Worm (Caenorhabditis elegans) whole organism, late embryonic: Measurements from ENCODE around the gene swt-2.
A peak's percentile ranks its signal among the peaks of the same experiment; 100 is the strongest.

Experiments used
- C38D4.7 ChIP-seq: fragments of 200-800 bp; sonication (Bioruptor generic); optimal IDR thresholded peaks from 2 replicates; lab custom pipeline; 2018; ENCODE audit warnings: mild to moderate bottlenecking, missing genetic modification characterization, moderate library complexity, missing compliant biosample characterization
- F13H6.1 ChIP-seq: sonication (generic microtip); optimal IDR thresholded peaks from 2 replicates; lab custom pipeline; 2016; ENCODE audit warnings: missing genetic modification characterization, missing compliant biosample characterization
- K09A11.1 ChIP-seq: sonication (generic microtip); optimal IDR thresholded peaks from 2 replicates; lab custom pipeline; 2017; ENCODE audit warnings: antibody characterized with exemption, mild to moderate bottlenecking, missing genetic modification characterization, missing compliant biosample characterization; ENCODE audit not compliant: insufficient read depth
- ceh-14 ChIP-seq: sonication (generic microtip); optimal IDR thresholded peaks from 2 replicates; lab custom pipeline; 2016; ENCODE audit warnings: missing genotype, missing genetic modification characterization, missing compliant biosample characterization
- ceh-18 ChIP-seq: sonication (generic microtip); optimal IDR thresholded peaks from 2 replicates; lab custom pipeline; 2016; ENCODE audit warnings: missing genetic modification characterization, missing compliant biosample characterization
- ceh-19 ChIP-seq: fragments of 200-800 bp; sonication (Bioruptor generic); optimal IDR thresholded peaks from 2 replicates; lab custom pipeline; 2018; ENCODE audit warnings: mild to moderate bottlenecking, missing genetic modification characterization, missing compliant biosample characterization
- ceh-2 ChIP-seq: sonication (generic microtip); optimal IDR thresholded peaks from 2 replicates; lab custom pipeline; 2016; ENCODE audit warnings: missing genotype, missing genetic modification characterization, missing compliant biosample characterization
- ceh-22 ChIP-seq: sonication (generic microtip); optimal IDR thresholded peaks from 2 replicates; lab custom pipeline; 2017; ENCODE audit warnings: missing biosample characterization, missing genetic modification characterization
- ceh-30 ChIP-seq: fragments of 150-350 bp; optimal IDR thresholded peaks from 2 replicates; lab custom pipeline; 2014; ENCODE audit warnings: missing biosample characterization, missing genetic modification characterization
- ceh-45 ChIP-seq: fragments of 200-800 bp; sonication (Bioruptor generic); IDR thresholded peaks from 2 replicates; pipeline ENCODE4 v1.3.6; 2022; ENCODE audit warnings: missing genetic modification reagents, missing genetic modification characterization, missing compliant biosample characterization
- ceh-48 ChIP-seq: sonication (generic microtip); optimal IDR thresholded peaks from 2 replicates; lab custom pipeline; 2016; ENCODE audit warnings: missing genetic modification characterization, inconsistent platforms, missing compliant biosample characterization
- ceh-6 ChIP-seq: fragments of 200-800 bp; sonication (Bioruptor generic); optimal IDR thresholded peaks from 2 replicates; lab custom pipeline; 2018; ENCODE audit warnings: mild to moderate bottlenecking, missing genetic modification characterization, missing compliant biosample characterization
- ceh-9 ChIP-seq: sonication (generic microtip); optimal IDR thresholded peaks from 2 replicates; lab custom pipeline; 2016; ENCODE audit warnings: mild to moderate bottlenecking, missing genetic modification characterization, inconsistent platforms, missing compliant biosample characterization
- dmd-4 ChIP-seq: sonication (generic microtip); optimal IDR thresholded peaks from 2 replicates; lab custom pipeline; 2016; ENCODE audit warnings: borderline replicate concordance, missing genetic modification characterization, missing compliant biosample characterization
- dve-1 ChIP-seq: sonication (generic microtip); optimal IDR thresholded peaks from 2 replicates; lab custom pipeline; 2017; ENCODE audit warnings: antibody characterized with exemption, mild to moderate bottlenecking, missing genetic modification characterization, missing compliant biosample characterization
- ets-4 ChIP-seq: sonication (generic microtip); optimal IDR thresholded peaks from 2 replicates; lab custom pipeline; 2016; ENCODE audit warnings: missing genetic modification characterization, missing compliant biosample characterization
- fax-1 ChIP-seq: sonication (generic microtip); optimal IDR thresholded peaks from 2 replicates; lab custom pipeline; 2016; ENCODE audit warnings: missing genotype, missing genetic modification characterization, missing compliant biosample characterization
- gmeb-2 ChIP-seq: sonication (generic microtip); optimal IDR thresholded peaks from 2 replicates; lab custom pipeline; 2016; ENCODE audit warnings: missing genetic modification characterization, inconsistent platforms, missing compliant biosample characterization
- hlh-13 ChIP-seq: fragments of 200-800 bp; sonication (Bioruptor generic); optimal IDR thresholded peaks from 2 replicates; lab custom pipeline; 2018; ENCODE audit warnings: mild to moderate bottlenecking, missing genetic modification characterization, missing compliant biosample characterization
- hlh-6 ChIP-seq: sonication (generic microtip); optimal IDR thresholded peaks from 2 replicates; lab custom pipeline; 2016; ENCODE audit warnings: missing genotype, missing genetic modification characterization, missing compliant biosample characterization
- lim-6 ChIP-seq: sonication (generic microtip); optimal IDR thresholded peaks from 2 replicates; lab custom pipeline; 2016; ENCODE audit warnings: missing genetic modification characterization, missing compliant biosample characterization
- mec-3 ChIP-seq: sonication (generic microtip); optimal IDR thresholded peaks from 2 replicates; lab custom pipeline; 2016; ENCODE audit warnings: borderline replicate concordance, missing genetic modification characterization, missing compliant biosample characterization
- pha-4 ChIP-seq: fragments of 150-350 bp; optimal IDR thresholded peaks from 2 replicates; lab custom pipeline; 2018; ENCODE audit warnings: missing biosample characterization, missing genetic modification reagents, missing genetic modification characterization
- ref-2 ChIP-seq: sonication (generic microtip); optimal IDR thresholded peaks from 2 replicates; lab custom pipeline; 2016; ENCODE audit warnings: missing genetic modification characterization, missing compliant biosample characterization
- rnt-1 ChIP-seq: sonication (generic microtip); optimal IDR thresholded peaks from 2 replicates; lab custom pipeline; 2016; ENCODE audit warnings: missing genetic modification characterization, missing compliant biosample characterization
- sox-2 ChIP-seq: fragments of 200-800 bp; sonication (Bioruptor generic); IDR thresholded peaks from 2 replicates; pipeline ENCODE4 v1.3.6; 2022; ENCODE audit warnings: missing genetic modification reagents, missing genetic modification characterization, missing compliant biosample characterization
- unc-42 ChIP-seq: sonication (generic microtip); optimal IDR thresholded peaks from 2 replicates; lab custom pipeline; 2016; ENCODE audit warnings: missing genotype, missing genetic modification characterization, missing compliant biosample characterization
- unc-55 ChIP-seq: sonication (generic microtip); optimal IDR thresholded peaks from 2 replicates; lab custom pipeline; 2017; ENCODE audit warnings: missing biosample characterization, missing genetic modification reagents, missing genetic modification characterization

The swt-2 gene

ce11 chrV:7558693-7559092 lies 28.8 kb downstream of the swt-2 start, which contains the start of gene ets-7:
ets-7 (minus strand) TSS chrV:7558793.
- TF ChIP-seq C38D4.7 (GFP tag; lab: Kevin White, UChicago) (no peak), hlh-13 (GFP tag; lab: Kevin White, UChicago) (no peak), fax-1 (no peak), K09A11.1 (tag; lab: Kevin White, UChicago) (no peak), lim-6 (no peak), hlh-6 (tag; lab: Kevin White, UChicago) (no peak), ceh-45 (GFP tag; lab: Robert Waterston, UW) (no peak), ceh-9 (tag; lab: Kevin White, UChicago) (no peak), sox-2 (GFP tag; lab: Robert Waterston, UW) (no peak), gmeb-2 (tag; lab: Kevin White, UChicago) (no peak), ceh-6 (GFP tag; lab: Kevin White, UChicago) (no peak), dmd-4 (tag; lab: Kevin White, UChicago) (no peak), ceh-30 (tag; lab: Kevin White, UChicago) (no peak)

DNA sequence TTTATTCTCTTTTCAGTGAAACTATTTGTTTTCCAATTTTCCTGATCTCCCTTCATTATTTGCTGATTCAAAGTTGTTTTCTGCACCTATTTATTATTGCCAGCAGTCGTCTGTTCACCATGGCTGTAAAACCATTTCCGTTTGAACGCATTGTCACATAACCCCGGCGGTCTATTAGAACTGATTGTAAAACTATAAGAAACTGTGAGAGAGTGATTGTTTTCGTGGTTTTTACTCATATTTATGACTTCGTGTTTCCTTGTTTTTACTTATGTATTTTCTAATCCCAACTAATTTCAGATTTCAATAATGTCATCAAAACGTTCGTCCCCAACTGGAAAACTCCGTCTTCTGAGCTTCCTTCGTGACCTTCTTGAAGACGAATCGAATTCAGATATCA lies 33.0 kb downstream of the swt-2 start, which contains the start of gene F19F10.1:
Gene F19F10.1, plus strand, starts transcription at position 301 of the 400 bp plus-strand sequence.
- no peak for TF ChIP-seq ceh-18 (tag; lab: Kevin White, UChicago)
- no peak for TF ChIP-seq rnt-1 (tag; lab: Kevin White, UChicago)
- TF ChIP-seq ets-4 = no peak
- no peak for TF ChIP-seq mec-3 (tag; lab: Kevin White, UChicago)

DNA sequence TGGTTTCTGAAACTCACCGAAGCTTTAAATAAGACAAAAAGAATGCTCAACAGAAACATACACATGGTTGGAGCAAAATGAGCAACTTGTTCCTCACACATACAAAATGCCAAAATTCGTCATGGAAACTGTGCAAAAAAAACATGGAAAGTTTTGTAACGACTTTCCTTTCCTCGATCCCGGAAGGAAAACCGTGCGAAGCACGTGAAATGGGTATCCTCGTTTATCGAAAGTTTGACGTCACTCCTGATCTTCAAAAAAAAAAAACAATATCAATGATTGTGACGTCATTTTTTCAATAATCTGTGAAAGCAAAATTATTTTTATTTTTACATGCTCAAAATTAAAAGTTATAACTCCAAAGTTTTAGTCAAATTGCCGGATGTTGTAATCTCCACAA lies 40.4 kb downstream of the swt-2 start, which contains the start of gene clec-212:
Gene clec-212, minus strand, starts transcription at position 101 of the 400 bp plus-strand sequence.
- TF ChIP-seq ceh-19 (no peak), dve-1 (tag; lab: Kevin White, UChicago) (no peak), ref-2 (tag; lab: Kevin White, UChicago) (no peak), ceh-2 (tag; lab: Kevin White, UChicago) (no peak), ceh-14 (tag; lab: Kevin White, UChicago) (no peak), ceh-18 (tag; lab: Kevin White, UChicago) (no peak), F13H6.1 (tag; lab: Kevin White, UChicago) (no peak), pha-4 (tag; lab: Kevin White, UChicago) (no peak)

DNA sequence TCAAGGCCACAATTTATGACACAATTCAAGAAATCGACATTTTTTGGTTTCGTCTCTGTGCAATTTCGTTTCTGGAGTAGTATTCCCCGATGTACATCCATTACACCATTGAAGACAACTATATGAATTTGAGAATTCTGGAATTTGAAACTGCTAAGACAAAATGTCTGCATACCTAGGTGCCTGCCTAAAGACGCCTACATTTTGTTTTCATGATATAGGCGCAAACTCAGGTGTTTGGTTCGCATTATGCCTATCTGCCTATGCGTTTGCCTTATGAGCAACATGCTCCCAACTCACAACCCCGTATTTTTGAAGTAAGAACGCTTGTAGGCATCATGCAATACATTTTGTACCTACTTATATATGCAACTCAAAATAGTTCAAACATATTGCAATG lies 41.0 kb downstream of the swt-2 start, which contains the start of gene F19F10.14:
Gene F19F10.14, minus strand, starts transcription at position 101 of the 400 bp plus-strand sequence.
- TF ChIP-seq gmeb-2 (tag; lab: Kevin White, UChicago) = no peak

DNA sequence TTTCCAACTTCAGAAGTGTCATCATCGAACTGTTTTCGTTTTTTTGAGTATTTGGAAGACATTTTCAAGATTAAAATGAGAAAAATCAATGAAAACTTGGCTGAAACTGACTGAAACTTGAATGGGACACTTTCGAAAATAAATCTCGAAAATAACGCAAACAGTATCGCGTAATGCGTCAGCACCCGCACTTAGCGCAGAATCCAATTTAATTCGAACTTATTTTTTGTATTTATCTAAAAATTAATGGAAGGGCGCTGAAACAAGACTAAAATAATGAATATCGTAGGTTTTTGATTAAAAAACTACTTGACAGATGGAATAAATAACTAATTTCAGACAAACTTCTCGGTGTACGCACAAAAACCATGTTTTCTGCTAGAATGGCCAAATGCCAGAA lies 45.6 kb downstream of the swt-2 start, which contains the start of the genes snu-66 and ints-9:
Gene snu-66, minus strand, starts transcription at position 108 of the 400 bp plus-strand sequence.
Gene ints-9, plus strand, starts transcription at position 240 of the 400 bp plus-strand sequence.
- TF ChIP-seq sox-2 (GFP tag; lab: Robert Waterston, UW) = no peak
- TF ChIP-seq unc-42 (tag; lab: Kevin White, UChicago) = peak; percentile 66

DNA sequence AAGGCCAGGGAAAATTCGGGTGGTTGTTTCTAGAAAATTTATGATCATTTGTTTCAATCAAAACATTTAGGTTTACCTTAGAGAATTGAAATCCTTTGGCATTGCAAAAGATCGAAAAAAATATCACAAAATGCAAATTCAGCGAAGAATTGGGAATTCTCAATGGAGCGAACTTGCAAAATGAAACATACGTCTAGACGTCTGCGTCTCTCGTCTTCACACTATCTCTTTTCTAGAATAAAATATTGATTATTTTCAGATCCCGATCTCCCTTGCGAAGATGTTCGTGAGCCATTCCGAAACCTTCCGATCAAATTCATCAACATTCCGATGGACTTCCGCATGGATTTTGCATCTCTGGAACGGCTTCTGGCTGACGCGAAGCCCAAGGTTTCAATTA lies 50.4 kb downstream of the swt-2 start, which contains the start of gene ets-6:
Gene ets-6, minus strand, starts transcription at position 169 of the 400 bp plus-strand sequence.
- TF ChIP-seq hlh-6 (tag; lab: Kevin White, UChicago) (no peak), unc-55 (GFP tag; lab: Kevin White, UChicago) (no peak), ceh-48 (tag; lab: Kevin White, UChicago) (peak; percentile 85), ceh-19 (no peak), C38D4.7 (GFP tag; lab: Kevin White, UChicago) (no peak), ceh-22 (tag; lab: Kevin White, UChicago) (no peak)
